Fruit fly (Drosophila melanogaster): Measurements from ENCODE around the gene CG12535.

The CG12535 gene

DNA sequence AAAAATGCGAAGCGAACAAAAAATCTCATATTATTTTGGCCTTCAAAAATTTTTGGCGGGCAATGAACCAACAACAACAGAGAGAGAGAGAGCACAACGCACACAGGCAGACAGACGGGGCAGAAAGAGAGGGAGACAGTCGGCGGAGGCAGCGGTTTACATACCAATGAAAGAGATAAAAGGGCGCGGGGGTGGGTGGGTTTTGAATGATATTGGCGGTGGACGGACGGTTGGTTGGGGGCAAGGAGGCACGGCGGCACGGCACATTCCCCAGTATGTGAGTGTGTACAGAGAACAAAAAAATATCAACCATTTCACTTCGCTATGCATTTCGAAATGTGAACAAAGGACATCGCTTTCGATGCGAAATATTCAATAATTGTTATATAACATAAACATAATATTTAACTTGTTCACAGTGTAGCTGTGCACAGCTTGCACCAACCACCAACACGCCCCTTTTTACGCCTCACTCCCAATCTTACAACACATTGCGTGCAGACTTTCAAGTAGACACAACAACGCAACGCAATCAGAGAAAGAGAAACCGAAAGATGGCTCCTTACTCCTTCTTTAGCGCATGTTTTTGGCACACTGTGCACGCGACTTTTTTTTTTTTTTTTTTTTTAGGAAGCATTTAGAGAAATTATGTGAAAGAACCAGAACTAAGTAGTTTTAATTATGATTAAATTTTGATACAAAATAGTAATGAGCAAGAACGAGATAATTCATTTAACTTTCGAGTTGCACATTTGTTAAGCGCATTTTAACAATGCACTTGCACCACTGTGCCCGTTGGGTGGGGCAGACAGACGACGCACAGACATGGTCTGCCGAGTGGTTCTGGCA lies 40.8 kb downstream of the CG12535 start (continued):
- TF ChIP-seq odd (GFP tag; optimal IDR thresholded peaks at IDR 0.05) (no peak), H15 (GFP tag; IDR thresholded peaks at IDR 0.05) (0 out of 3 replicates have a peak, but pooled peaks have one; percentile 22), stc (GFP tag; IDR thresholded peaks at IDR 0.05) (0 out of 2 replicates have a peak, but pooled peaks have one; percentile 15), CG1603 (tag; optimal IDR thresholded peaks at IDR 0.05) (peak; percentile 45), CoRest (tag; optimal IDR thresholded peaks at IDR 0.05) (no peak), CG32772 (GFP tag; IDR thresholded peaks at IDR 0.05) (0 out of 2 replicates have a peak, but pooled peaks have one; percentile 4), CG11560 (tag; IDR thresholded peaks at IDR 0.05) (no peak), lab (GFP tag; optimal IDR thresholded peaks at IDR 0.05) (no peak), bbx (GFP tag; IDR thresholded peaks at IDR 0.05; ENCODE audit: partially characterized antibody) (no peak), CG8290 (GFP tag; optimal IDR thresholded peaks at IDR 0.05) (no peak), CG8290 (tag; optimal IDR thresholded peaks at IDR 0.05) (peak in 1 of 2 experiments; percentile 68), tio (GFP tag; optimal IDR thresholded peaks at IDR 0.05) (peak; percentile 8), hb (GFP tag; IDR thresholded peaks at IDR 0.05; ENCODE audit: partially characterized antibody) (no peak), ab (GFP tag; optimal IDR thresholded peaks at IDR 0.05) (no peak), unc-4 (GFP tag; IDR thresholded peaks at IDR 0.05; ENCODE audit: partially characterized antibody) (no peak), ato (GFP tag; IDR thresholded peaks at IDR 0.05; ENCODE audit: partially characterized antibody) (no peak), CG3281 (GFP tag; optimal IDR thresholded peaks at IDR 0.05) (no peak), insv (GFP tag; optimal IDR thresholded peaks at IDR 0.05) (no peak), Gsc (GFP tag; IDR thresholded peaks at IDR 0.05) (no peak), sr (GFP tag; IDR thresholded peaks at IDR 0.05) (no peak), abd-A (tag; optimal IDR thresholded peaks at IDR 0.05) (peak; percentile 12), CG17359 (tag; optimal IDR thresholded peaks at IDR 0.05) (no peak), Mes4 (GFP tag; optimal IDR thresholded peaks at IDR 0.05) (no peak), Hey (tag; optimal IDR thresholded peaks at IDR 0.05) (no peak), CG9876 (GFP tag; optimal IDR thresholded peaks at IDR 0.05) (no peak), CG31365 (tag; optimal IDR thresholded peaks at IDR 0.05) (no peak), BtbVII (GFP tag; optimal IDR thresholded peaks at IDR 0.05) (no peak), jing (GFP tag; optimal IDR thresholded peaks at IDR 0.05) (no peak), CG3163 (GFP tag; optimal IDR thresholded peaks at IDR 0.05) (no peak), Pdp1 (GFP tag; optimal IDR thresholded peaks at IDR 0.05) (peak in 1 of 2 experiments; percentile 78), ftz-f1 (GFP tag; optimal IDR thresholded peaks at IDR 0.05) (peak; percentile 75), Scr (GFP tag; IDR thresholded peaks at IDR 0.05; ENCODE audit: partially characterized antibody) (no peak), YL-1 (GFP tag; optimal IDR thresholded peaks at IDR 0.05) (no peak), CG10431 (GFP tag; optimal IDR thresholded peaks at IDR 0.05) (no peak), CG3407 (GFP tag; optimal IDR thresholded peaks at IDR 0.05) (no peak), Stat92E (GFP tag; optimal IDR thresholded peaks at IDR 0.05) (no peak), slou (GFP tag; optimal IDR thresholded peaks at IDR 0.05) (no peak), chm (GFP tag; IDR thresholded peaks at IDR 0.05) (no peak), E2f2 (GFP tag; IDR thresholded peaks at IDR 0.05) (0 out of 2 replicates have a peak, but pooled peaks have one; percentile 6), vnd (GFP tag; IDR thresholded peaks at IDR 0.05; ENCODE audit: partially characterized antibody) (no peak), lilli (GFP tag; optimal IDR thresholded peaks at IDR 0.05) (peak; percentile 9), NK7.1 (GFP tag; optimal IDR thresholded peaks at IDR 0.05) (no peak), CG12299 (tag; optimal IDR thresholded peaks at IDR 0.05) (no peak), chinmo (GFP tag; IDR thresholded peaks at IDR 0.05; ENCODE audit: partially characterized antibody) (0 out of 4 replicates have a peak, but pooled peaks have one; percentile 40), prd (optimal IDR thresholded peaks at IDR 0.05) (no peak), prd (GFP tag; IDR thresholded peaks at IDR 0.05) (no peak), CG18764 (GFP tag; optimal IDR thresholded peaks at IDR 0.05) (no peak), CG12769 (tag; optimal IDR thresholded peaks at IDR 0.05) (peak; percentile 62)
